Fruit fly (Drosophila melanogaster): Measurements from ENCODE around the gene CG34051.

dm6 chr2L:19958520-19959161 lies 2.2 kb downstream of the CG34051 start, which contains the start of gene COX4:
- TF ChIP-seq gl (tag; optimal IDR thresholded peaks at IDR 0.05) (no peak), rn (GFP tag; IDR thresholded peaks at IDR 0.05) (no peak)

All from whole organism, pupa.